Worm (Caenorhabditis elegans): ENCODE data around the gene tag-115.
A peak's percentile ranks its signal among the peaks of the same experiment; 100 is the strongest.

The tag-115 gene

ce11 chrIV:13240078-13240841 is 1.0 kb upstream of the tag-115 start, which contains the start of gene rpl-12:
Gene rpl-12, minus strand, starts transcription at chrIV:13240651.
- TF ChIP-seq unc-62 (GFP tag; optimal IDR thresholded peaks at IDR 0.05) (peak; percentile 92), skn-1 (tag; optimal IDR thresholded peaks at IDR 0.05) (peak; percentile 96), mdl-1 (tag; optimal IDR thresholded peaks at IDR 0.05) (peak; percentile 9), fkh-10 (GFP tag; optimal IDR thresholded peaks at IDR 0.05) (peak; percentile 99), nhr-67 (tag; optimal IDR thresholded peaks at IDR 0.05) (no peak), nhr-11 (tag; optimal IDR thresholded peaks at IDR 0.05) (peak; percentile 95), aly-2 (tag; optimal IDR thresholded peaks at IDR 0.05) (peak; percentile 71), ZK546.5 (tag; optimal IDR thresholded peaks at IDR 0.05) (peak; percentile 74), lin-15B (tag; optimal IDR thresholded peaks at IDR 0.05) (peak; percentile 100), unc-39 (tag; optimal IDR thresholded peaks at IDR 0.05) (no peak), fos-1 (tag; optimal IDR thresholded peaks at IDR 0.05) (peak; percentile 75), egl-5 (tag; optimal IDR thresholded peaks at IDR 0.05) (peak; percentile 99), ceh-9 (tag; optimal IDR thresholded peaks at IDR 0.05) (no peak), sea-2 (GFP tag; optimal IDR thresholded peaks at IDR 0.05) (no peak), ztf-11 (tag; optimal IDR thresholded peaks at IDR 0.05) (no peak), fkh-2 (tag; optimal IDR thresholded peaks at IDR 0.05) (peak; percentile 69), ztf-4 (tag; optimal IDR thresholded peaks at IDR 0.05) (peak; percentile 90), nhr-12 (tag; optimal IDR thresholded peaks at IDR 0.05) (no peak), jun-1 (tag; optimal IDR thresholded peaks at IDR 0.05) (peak; percentile 98), nfya-1 (tag; optimal IDR thresholded peaks at IDR 0.05; ENCODE audit: insufficient read depth) (peak; percentile 98), pha-4 (tag; optimal IDR thresholded peaks at IDR 0.05) (peak; percentile 100), lin-39 (tag; optimal IDR thresholded peaks at IDR 0.05) (peak; percentile 100), nhr-77 (tag; optimal IDR thresholded peaks at IDR 0.05) (peak; percentile 87), zag-1 (tag; optimal IDR thresholded peaks at IDR 0.05) (peak; percentile 67), elt-2 (tag; optimal IDR thresholded peaks at IDR 0.05) (peak; percentile 91), hmg-11 (tag; optimal IDR thresholded peaks at IDR 0.05) (peak; percentile 91), elt-3 (tag; optimal IDR thresholded peaks at IDR 0.05) (peak in 2 of 3 experiments; percentile 85 to 91), R02D3.7 (tag; optimal IDR thresholded peaks at IDR 0.05) (peak; percentile 91), nhr-237 (tag; optimal IDR thresholded peaks at IDR 0.05) (no peak), eor-1 (tag; optimal IDR thresholded peaks at IDR 0.05) (no peak), tbx-2 (tag; optimal IDR thresholded peaks at IDR 0.05) (peak; percentile 96), nhr-25 (tag; optimal IDR thresholded peaks at IDR 0.05) (peak; percentile 99), pqm-1 (tag; optimal IDR thresholded peaks at IDR 0.05) (peak; percentile 90), ceh-28 (tag; optimal IDR thresholded peaks at IDR 0.05) (peak; percentile 92), nhr-76 (tag; optimal IDR thresholded peaks at IDR 0.05) (peak; percentile 72), daf-12 (tag; optimal IDR thresholded peaks at IDR 0.05) (peak; percentile 37), nhr-43 (tag; optimal IDR thresholded peaks at IDR 0.05; ENCODE audit: poor library complexity, severe bottlenecking) (peak; percentile 98), nhr-28 (tag; optimal IDR thresholded peaks at IDR 0.05) (peak; percentile 79), elt-1 (tag; optimal IDR thresholded peaks at IDR 0.05) (peak; percentile 86), mml-1 (tag; optimal IDR thresholded peaks at IDR 0.05) (no peak), nhr-23 (tag; optimal IDR thresholded peaks at IDR 0.05) (peak; percentile 100), ama-1 (optimal IDR thresholded peaks at IDR 0.05) (peak; percentile 83), snpc-4 (tag; optimal IDR thresholded peaks at IDR 0.05) (peak; percentile 95), ceh-82 (tag; optimal IDR thresholded peaks at IDR 0.05) (peak; percentile 89), egl-27 (tag; optimal IDR thresholded peaks at IDR 0.05) (peak; percentile 88), lsy-12 (tag; optimal IDR thresholded peaks at IDR 0.05) (peak; percentile 99), ceh-16 (tag; optimal IDR thresholded peaks at IDR 0.05) (peak; percentile 47)
